Fruit fly (Drosophila melanogaster) whole organism, wandering third instar larva: Measurements from ENCODE around the gene Ak3.

Experiments
- Abd-B ChIP-seq: fragments of >200 bp; optimal IDR thresholded peaks from 2 replicates; lab custom pipeline; 2017; ENCODE audit warnings: missing biosample characterization, missing genetic modification characterization
- CG32264 ChIP-seq: fragments of 200-800 bp; sonication (Bioruptor generic); optimal IDR thresholded peaks from 2 replicates; lab custom pipeline; 2016; ENCODE audit warnings: missing biosample characterization, missing genetic modification characterization
- CrebA ChIP-seq: fragments of 200-800 bp; sonication (Bioruptor generic); optimal IDR thresholded peaks from 2 replicates; lab custom pipeline; 2016; ENCODE audit warnings: missing biosample characterization, mild to moderate bottlenecking, missing genetic modification characterization, borderline replicate concordance
- Dfd ChIP-seq: fragments of >200 bp; optimal IDR thresholded peaks from 2 replicates; lab custom pipeline; 2017; ENCODE audit warnings: missing biosample characterization, missing genetic modification characterization
- Dif ChIP-seq: fragments of 200-275, 200-300 bp; sonication (Bioruptor generic); optimal IDR thresholded peaks from 2 replicates; lab custom pipeline; 2018; ENCODE audit warnings: missing biosample characterization, missing genetic modification characterization; ENCODE audit not compliant: partially characterized antibody
- GATAd ChIP-seq: sonication (Bioruptor generic); optimal IDR thresholded peaks from 2 replicates; lab custom pipeline; 2016; ENCODE audit warnings: missing biosample characterization, missing genetic modification characterization
- HLH106 ChIP-seq: fragments of 200-800 bp; optimal IDR thresholded peaks from 3 replicates; lab custom pipeline; 2019; ENCODE audit warnings: missing biosample characterization, mild to moderate bottlenecking, missing genetic modification characterization, moderate library complexity
- Hnf4 ChIP-seq: fragments of 200-800 bp; sonication (Bioruptor generic); optimal IDR thresholded peaks from 2 replicates; lab custom pipeline; 2016; ENCODE audit warnings: missing biosample characterization, mild to moderate bottlenecking, missing genetic modification characterization
- Hr78 ChIP-seq: fragments of >200 bp; optimal IDR thresholded peaks from 2 replicates; lab custom pipeline; 2017; ENCODE audit warnings: missing biosample characterization, missing genetic modification characterization
- Mio ChIP-seq: sonication (Bioruptor generic); optimal IDR thresholded peaks from 2 replicates; lab custom pipeline; 2016; ENCODE audit warnings: missing biosample characterization, missing genetic modification characterization
- Myc ChIP-seq: fragments of >200 bp; optimal IDR thresholded peaks from 2 replicates; lab custom pipeline; 2017
- N ChIP-seq: fragments of >200 bp; optimal IDR thresholded peaks from 2 replicates; lab custom pipeline; 2018; ENCODE audit warnings: missing biosample characterization, missing external identifiers, missing genetic modification characterization
- OdsH ChIP-seq: fragments of 200-800 bp; sonication (Bioruptor generic); optimal IDR thresholded peaks from 2 replicates; lab custom pipeline; 2016; ENCODE audit warnings: missing biosample characterization, mild to moderate bottlenecking, missing genetic modification characterization
- Rel ChIP-seq, 2 experiments: fragments of 200-800 bp; sonication (Bioruptor generic) in 1 of 2; optimal IDR thresholded peaks; 2 replicates in 1 of 2; 3 replicates in 1 of 2; lab custom pipeline; 2016 to 2019; ENCODE audit warnings: mild to moderate bottlenecking in 2 of 2, missing biosample characterization in 2 of 2, missing genetic modification characterization in 2 of 2, moderate library complexity in 1 of 2
- Sp1 ChIP-seq: fragments of 200-800 bp; sonication (Bioruptor generic); optimal IDR thresholded peaks from 3 replicates; lab custom pipeline; 2019; ENCODE audit warnings: missing biosample characterization, mild to moderate bottlenecking, missing genetic modification characterization, moderate library complexity
- Vsx2 ChIP-seq: fragments of 200-300, 225-300 bp; sonication (Bioruptor generic); optimal IDR thresholded peaks from 2 replicates; lab custom pipeline; 2018; ENCODE audit warnings: missing biosample characterization, missing genetic modification characterization; ENCODE audit not compliant: partially characterized antibody
- br ChIP-seq: fragments of 200-800 bp; sonication (Bioruptor generic); optimal IDR thresholded peaks from 2 replicates; lab custom pipeline; 2016; ENCODE audit warnings: missing biosample characterization, missing genetic modification characterization
- brk ChIP-seq: fragments of 200-800 bp; sonication (Bioruptor generic); optimal IDR thresholded peaks from 2 replicates; lab custom pipeline; 2016; ENCODE audit warnings: missing biosample characterization, mild to moderate bottlenecking, missing genetic modification characterization
- dl ChIP-seq, 2 experiments: fragments of 175-275, 200-275 bp in 1 of 2; fragments of 200-275 bp in 1 of 2; sonication (Bioruptor generic); optimal IDR thresholded peaks; lab custom pipeline; 2018; ENCODE audit warnings: mild to moderate bottlenecking in 2 of 2, missing biosample characterization in 2 of 2, missing genetic modification characterization in 2 of 2, moderate library complexity in 2 of 2; ENCODE audit not compliant: partially characterized antibody in 2 of 2, insufficient read depth in 1 of 2
- dmrt93B ChIP-seq: fragments of 200-800 bp; sonication (Bioruptor generic); optimal IDR thresholded peaks from 2 replicates; lab custom pipeline; 2018; ENCODE audit warnings: missing biosample characterization, mild to moderate bottlenecking, missing genetic modification characterization
- dsf ChIP-seq: sonication (Bioruptor generic); optimal IDR thresholded peaks from 2 replicates; lab custom pipeline; 2016; ENCODE audit warnings: missing biosample characterization, missing genetic modification characterization, borderline replicate concordance
- ey ChIP-seq: fragments of 200-800 bp; sonication (Bioruptor generic); optimal IDR thresholded peaks from 2 replicates; lab custom pipeline; 2016; ENCODE audit warnings: missing biosample characterization, missing genetic modification characterization
- foxo ChIP-seq, 2 experiments: fragments of 200-800 bp; sonication (Bioruptor generic); optimal IDR thresholded peaks; 2 replicates in 1 of 2; 3 replicates in 1 of 2; lab custom pipeline; 2016 to 2017; ENCODE audit warnings: missing biosample characterization in 2 of 2, missing genetic modification characterization in 2 of 2
- fru ChIP-seq: fragments of 200-800 bp; sonication (Bioruptor generic); optimal IDR thresholded peaks from 3 replicates; lab custom pipeline; 2016; ENCODE audit warnings: missing biosample characterization, mild to moderate bottlenecking, missing genetic modification characterization
- h ChIP-seq: fragments of 200-800 bp; sonication (Bioruptor generic); optimal IDR thresholded peaks from 3 replicates; lab custom pipeline; 2016; ENCODE audit warnings: missing biosample characterization, mild to moderate bottlenecking, missing genetic modification characterization
- jim ChIP-seq: fragments of 175-275, 200-325 bp; sonication (Bioruptor generic); optimal IDR thresholded peaks from 2 replicates; lab custom pipeline; 2016; ENCODE audit warnings: missing biosample characterization, mild to moderate bottlenecking, missing genetic modification characterization
- lola ChIP-seq: fragments of >200 bp; optimal IDR thresholded peaks from 2 replicates; lab custom pipeline; 2017; ENCODE audit warnings: missing biosample characterization, missing genetic modification characterization
- pan ChIP-seq: fragments of >200 bp; optimal IDR thresholded peaks from 2 replicates; lab custom pipeline; 2017
- psq ChIP-seq: fragments of 200-800 bp; sonication (Bioruptor generic); optimal IDR thresholded peaks from 3 replicates; lab custom pipeline; 2017; ENCODE audit warnings: missing biosample characterization, mild to moderate bottlenecking, missing genetic modification characterization, moderate library complexity
- rgr ChIP-seq: fragments of 200-800 bp; sonication (Bioruptor generic); optimal IDR thresholded peaks from 3 replicates; lab custom pipeline; 2016; ENCODE audit warnings: missing biosample characterization, mild to moderate bottlenecking, missing genetic modification characterization
- sage ChIP-seq: fragments of 200-800 bp; sonication (Bioruptor generic); optimal IDR thresholded peaks from 2 replicates; lab custom pipeline; 2016; ENCODE audit warnings: missing biosample characterization, mild to moderate bottlenecking, missing genetic modification characterization
- sv ChIP-seq: fragments of 200-800 bp; sonication (Bioruptor generic); optimal IDR thresholded peaks from 3 replicates; lab custom pipeline; 2016; ENCODE audit warnings: missing biosample characterization, missing genetic modification characterization
- tai ChIP-seq: sonication (Bioruptor generic); optimal IDR thresholded peaks from 2 replicates; lab custom pipeline; 2016; ENCODE audit warnings: missing biosample characterization, missing genetic modification characterization
- usp ChIP-seq: fragments of >200 bp; optimal IDR thresholded peaks from 2 replicates; lab custom pipeline; 2017; ENCODE audit warnings: missing biosample characterization, missing genetic modification characterization
- woc ChIP-seq: sonication (Bioruptor generic); optimal IDR thresholded peaks from 2 replicates; lab custom pipeline; 2016; ENCODE audit warnings: missing biosample characterization, mild to moderate bottlenecking, missing genetic modification characterization

Gene Ak3

DNA sequence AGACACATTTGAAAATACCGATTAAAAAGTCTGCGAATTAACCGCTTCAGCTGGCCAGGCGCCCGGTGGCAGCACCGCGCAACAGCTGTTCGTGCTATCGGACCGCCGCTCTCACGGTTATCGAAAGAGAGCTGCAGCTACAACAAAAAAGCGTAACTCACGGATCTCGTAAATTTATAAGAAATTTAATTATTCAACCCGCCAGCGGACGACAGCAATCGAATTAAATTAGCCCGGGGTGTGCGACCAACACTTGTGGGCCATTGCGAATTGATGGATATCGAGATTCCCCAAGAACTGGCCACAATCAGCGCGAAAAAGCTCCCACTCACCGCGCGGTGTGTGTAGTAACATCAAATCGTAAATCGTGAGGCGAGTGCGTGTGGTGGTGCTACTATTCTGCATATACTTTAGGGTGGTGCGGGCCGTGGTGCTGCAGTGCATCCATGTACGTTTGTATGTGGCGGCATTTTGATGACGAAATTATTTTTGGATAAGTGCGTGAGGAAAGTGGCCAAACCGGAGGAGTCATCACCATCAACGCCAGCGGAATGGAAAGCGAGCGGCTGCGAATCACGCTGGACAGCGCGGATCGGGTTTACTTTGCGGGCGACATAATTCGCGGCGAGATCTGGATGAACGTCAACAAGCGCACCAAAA lies 3.8 kb downstream of the Ak3 start, which contains the start of gene Leash:
Leash (plus strand) TSS at position 119 of the 660 bp plus-strand sequence.
- TF ChIP-seq OdsH (GFP tag; lab: Kevin White, UChicago) (peak; percentile 13), Sp1 (GFP tag; lab: Kevin White, UChicago) (peak; percentile 10), rgr (no peak), Mio (GFP tag; lab: Kevin White, UChicago) (no peak), Dfd (GFP tag; lab: Kevin White, UChicago) (no peak), lola (GFP tag; lab: Kevin White, UChicago) (no peak)
- TF ChIP-seq, all 38 proteins: peak for 2

DNA sequence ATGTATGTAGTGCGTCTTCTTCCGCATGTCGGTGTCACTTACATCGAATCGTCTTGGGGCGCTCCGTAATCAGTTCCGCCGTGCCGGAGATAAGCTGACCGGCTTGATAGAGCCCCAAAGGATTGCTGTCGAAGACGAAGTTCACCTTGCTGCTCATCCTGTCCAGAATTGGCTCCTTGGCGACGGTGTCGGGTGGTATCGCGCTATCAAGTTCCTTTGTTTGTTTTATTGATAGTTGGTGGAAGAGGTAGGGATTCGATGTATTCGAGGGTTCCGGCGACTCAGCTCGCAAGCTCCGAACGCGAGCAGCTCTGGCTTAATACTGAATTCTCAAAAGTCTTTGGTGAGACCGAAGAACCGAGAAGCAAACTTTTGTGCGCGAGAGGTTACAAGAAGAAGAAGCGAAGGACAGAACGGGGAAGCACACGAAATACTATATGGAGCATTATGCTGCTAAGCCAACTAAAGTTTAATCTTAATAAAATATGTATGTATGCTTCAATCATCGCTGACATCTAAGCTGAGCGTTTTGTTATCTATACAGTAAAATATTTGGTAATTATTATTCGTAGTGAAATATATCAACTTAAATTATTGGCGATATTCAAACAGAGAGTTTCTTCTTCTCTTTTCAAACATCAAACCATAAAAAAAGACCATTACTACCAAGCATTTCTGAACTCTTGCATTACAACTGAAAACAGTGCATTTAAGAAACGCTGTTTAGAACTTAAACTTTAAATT lies 4.5 kb downstream of the Ak3 start, which contains the start of gene CG14696:
CG14696 (minus strand) TSS at position 324 of the 744 bp plus-strand sequence.
- TF ChIP-seq OdsH (GFP tag; lab: Kevin White, UChicago) = no peak
- no peak for TF ChIP-seq Rel (GFP tag; optimal IDR thresholded peaks at IDR 0.05; lab: Kevin White, UChicago)
- TF ChIP-seq Rel (tag; optimal IDR thresholded peaks at IDR 0.05; lab: Kevin White, UChicago) = peak; percentile 97
- TF ChIP-seq pan = no peak

- TF ChIP-seq dl (GFP tag; optimal IDR thresholded peaks at IDR 0.05; lab: Kevin White, UChicago; ENCODE audit: insufficient read depth in 1 of 2, partially characterized antibody in 2 of 2) (no peak), lola (GFP tag; lab: Kevin White, UChicago) (no peak), rgr (no peak), OdsH (GFP tag; lab: Kevin White, UChicago) (no peak), dmrt93B (GFP tag; lab: Kevin White, UChicago) (no peak), h (GFP tag; lab: Kevin White, UChicago) (peak; percentile 18), usp (GFP tag; lab: Kevin White, UChicago) (no peak), Dif (GFP tag; lab: Kevin White, UChicago) (no peak), sv (GFP tag; lab: Kevin White, UChicago) (peak; percentile 0), foxo (GFP tag; optimal IDR thresholded peaks at IDR 0.05; lab: Kevin White, UChicago) (peak in 1 of 2 experiments; percentile 20), Abd-B (GFP tag; lab: Kevin White, UChicago) (no peak), N (GFP tag; lab: Kevin White, UChicago) (no peak)
These were observed 5.2 kb downstream of the Ak3 start for dm6 chr3R:10884031-10884677.

dm6 chr3R:10881824-10882559 lies 7.4 kb downstream of the Ak3 start, which contains the start of gene Tpc1:
TSS of gene Tpc1 (minus strand) at chr3R:10882188.
- TF ChIP-seq dmrt93B (GFP tag; lab: Kevin White, UChicago) (no peak), h (GFP tag; lab: Kevin White, UChicago) (peak; percentile 55), CrebA (GFP tag; lab: Kevin White, UChicago) (no peak), sv (GFP tag; lab: Kevin White, UChicago) (peak; percentile 60), br (GFP tag; lab: Kevin White, UChicago) (peak; percentile 39), GATAd (GFP tag; lab: Kevin White, UChicago) (no peak), foxo (GFP tag; optimal IDR thresholded peaks at IDR 0.05; lab: Kevin White, UChicago) (peak in 1 of 2 experiments; percentile 34), sage (no peak), Myc (lab: Kevin White, UChicago) (peak; percentile 97), psq (GFP tag; lab: Kevin White, UChicago) (peak; percentile 2), Hnf4 (GFP tag; lab: Kevin White, UChicago) (peak; percentile 71), lola (GFP tag; lab: Kevin White, UChicago) (no peak), fru (peak; percentile 82), Vsx2 (GFP tag; lab: Kevin White, UChicago) (no peak), Abd-B (GFP tag; lab: Kevin White, UChicago) (no peak), HLH106 (tag; lab: Kevin White, UChicago) (peak; percentile 57), tai (GFP tag; lab: Kevin White, UChicago) (no peak), Hr78 (GFP tag; lab: Kevin White, UChicago) (no peak), ey (peak; percentile 52), CG32264 (peak; percentile 13), dsf (GFP tag; lab: Kevin White, UChicago) (no peak), jim (no peak), woc (GFP tag; lab: Kevin White, UChicago) (peak; percentile 91), Mio (GFP tag; lab: Kevin White, UChicago) (no peak), Sp1 (GFP tag; lab: Kevin White, UChicago) (peak; percentile 21), Rel (GFP tag; optimal IDR thresholded peaks at IDR 0.05; lab: Kevin White, UChicago) (no peak), Rel (tag; optimal IDR thresholded peaks at IDR 0.05; lab: Kevin White, UChicago) (peak; percentile 22), dl (GFP tag; optimal IDR thresholded peaks at IDR 0.05; lab: Kevin White, UChicago; ENCODE audit: insufficient read depth in 1 of 2, partially characterized antibody in 2 of 2) (no peak), brk (GFP tag; lab: Kevin White, UChicago) (no peak), usp (GFP tag; lab: Kevin White, UChicago) (no peak), pan (no peak), N (GFP tag; lab: Kevin White, UChicago) (no peak), OdsH (GFP tag; lab: Kevin White, UChicago) (no peak), Dif (GFP tag; lab: Kevin White, UChicago) (no peak), rgr (peak; percentile 52)
